Fruit fly (Drosophila melanogaster) whole organism, embryonic: ENCODE measurements around the gene pHCl-2.

Experiments
- Adf1 ChIP-seq: fragments of 200-800 bp; sonication (Bioruptor generic); IDR thresholded peaks from 2 replicates; pipeline ENCODE4 v1.3.6; 2022; ENCODE audit warnings: missing biosample characterization, missing genetic modification characterization
- Bgb ChIP-seq: fragments of 200-800 bp; sonication (Bioruptor generic); IDR thresholded peaks from 2 replicates; pipeline ENCODE4 v1.3.6; 2022; ENCODE audit warnings: missing biosample characterization, missing genetic modification characterization; ENCODE audit not compliant: partially characterized antibody
- CG11093 ChIP-seq: fragments of 200-800 bp; sonication (Bioruptor generic); IDR thresholded peaks from 3 replicates; pipeline ENCODE4 v1.3.6; 2022; ENCODE audit warnings: missing biosample characterization, missing genetic modification characterization
- CG11560 ChIP-seq: fragments of 200-800 bp; sonication (Bioruptor generic); IDR thresholded peaks from 3 replicates; pipeline ENCODE4 v1.3.6; 2022; ENCODE audit warnings: missing biosample characterization, missing genetic modification characterization
- CG14014 ChIP-seq: fragments of 200-800 bp; sonication (Bioruptor generic); IDR thresholded peaks from 2 replicates; pipeline ENCODE4 v1.3.6; 2022; ENCODE audit warnings: missing biosample characterization, missing genetic modification characterization
- CG1647 ChIP-seq: fragments of 200-800 bp; sonication (Bioruptor generic); optimal IDR thresholded peaks from 3 replicates; lab custom pipeline; 2016; ENCODE audit warnings: missing biosample characterization, missing genetic modification characterization
- CG2199 ChIP-seq: fragments of 200-800 bp; sonication (Bioruptor generic); IDR thresholded peaks from 3 replicates; pipeline ENCODE4 v1.3.6; 2022; ENCODE audit warnings: missing biosample characterization, missing genetic modification characterization
- CG31365 ChIP-seq: fragments of 200-800 bp; sonication (Bioruptor generic); optimal IDR thresholded peaks from 2 replicates; lab custom pipeline; 2018; ENCODE audit warnings: missing biosample characterization, mild to moderate bottlenecking, missing genetic modification characterization
- CG31388 ChIP-seq: fragments of 200-800 bp; sonication (Bioruptor generic); optimal IDR thresholded peaks from 2 replicates; lab custom pipeline; 2016; ENCODE audit warnings: missing biosample characterization, missing genetic modification characterization
- CG6765 ChIP-seq: fragments of 200-800 bp; sonication (Bioruptor generic); optimal IDR thresholded peaks from 3 replicates; lab custom pipeline; 2017; ENCODE audit warnings: missing biosample characterization, mild to moderate bottlenecking, missing genetic modification characterization
- CG8388 ChIP-seq: fragments of 200-800 bp; sonication (Bioruptor generic); optimal IDR thresholded peaks from 2 replicates; lab custom pipeline; 2019; ENCODE audit warnings: missing biosample characterization, mild to moderate bottlenecking, missing genetic modification characterization, moderate library complexity
- CG9797 ChIP-seq: fragments of 200-800 bp; sonication (Bioruptor generic); optimal IDR thresholded peaks from 3 replicates; lab custom pipeline; 2018; ENCODE audit warnings: missing biosample characterization, mild to moderate bottlenecking, missing genetic modification characterization
- CG9932 ChIP-seq: fragments of 200-800 bp; sonication (Bioruptor generic); IDR thresholded peaks from 2 replicates; pipeline ENCODE4 v1.3.6; 2022; ENCODE audit warnings: missing biosample characterization, missing genetic modification characterization
- E2f2 ChIP-seq: fragments of 200-800 bp; sonication (Bioruptor generic); IDR thresholded peaks from 2 replicates; pipeline ENCODE4 v1.3.6; 2022; ENCODE audit warnings: missing biosample characterization, missing genetic modification characterization
- Eip74EF ChIP-seq, 2 experiments: fragments of 200-800 bp in 1 of 2; fragments of >200 bp in 1 of 2; sonication (Bioruptor generic) in 1 of 2; optimal IDR thresholded peaks; 2 replicates each; lab custom pipeline; 2017 to 2019; ENCODE audit warnings: missing biosample characterization in 2 of 2, missing genetic modification characterization in 2 of 2, mild to moderate bottlenecking in 1 of 2, moderate library complexity in 1 of 2
- Hand ChIP-seq: fragments of 200-800 bp; sonication (Bioruptor generic); optimal IDR thresholded peaks from 2 replicates; lab custom pipeline; 2017; ENCODE audit warnings: mild to moderate bottlenecking, missing biosample characterization, missing genetic modification reagents, missing genetic modification characterization
- HmgD ChIP-seq: fragments of 200-800 bp; sonication (Bioruptor generic); optimal IDR thresholded peaks from 3 replicates; lab custom pipeline; 2016; ENCODE audit warnings: missing biosample characterization, missing genetic modification characterization
- Hr39 ChIP-seq: fragments of >200 bp; optimal IDR thresholded peaks from 2 replicates; lab custom pipeline; 2017
- NK7.1 ChIP-seq: fragments of 200-800 bp; sonication (Bioruptor generic); optimal IDR thresholded peaks from 3 replicates; lab custom pipeline; 2016; ENCODE audit warnings: missing biosample characterization, missing genetic modification characterization
- NfI ChIP-seq: fragments of 200-800 bp; sonication (Bioruptor generic); optimal IDR thresholded peaks from 3 replicates; lab custom pipeline; 2018; ENCODE audit warnings: missing biosample characterization, mild to moderate bottlenecking, missing genetic modification characterization, moderate library complexity
- Poxn ChIP-seq: fragments of 200-800 bp; sonication (Bioruptor generic); IDR thresholded peaks from 2 replicates; pipeline ENCODE4 v1.3.6; 2022; ENCODE audit warnings: missing biosample characterization, missing genetic modification characterization
- Side ChIP-seq: fragments of 200-800 bp; sonication (Bioruptor generic); optimal IDR thresholded peaks from 2 replicates; lab custom pipeline; 2016; ENCODE audit warnings: missing biosample characterization, missing genetic modification characterization
- Six4 ChIP-seq: fragments of 200-800 bp; sonication (Bioruptor generic); optimal IDR thresholded peaks from 2 replicates; lab custom pipeline; 2016; ENCODE audit warnings: missing biosample characterization, missing genetic modification characterization
- Sry-β ChIP-seq: fragments of 200-800 bp; sonication (Bioruptor generic); optimal IDR thresholded peaks from 2 replicates; lab custom pipeline; 2018; ENCODE audit warnings: missing biosample characterization, mild to moderate bottlenecking, missing genetic modification characterization, moderate library complexity
- Vsx1 ChIP-seq: fragments of 200-800 bp; sonication (Bioruptor generic); optimal IDR thresholded peaks from 2 replicates; lab custom pipeline; 2017; ENCODE audit warnings: missing biosample characterization, mild to moderate bottlenecking, missing genetic modification characterization, missing genetic modification reagents
- ac ChIP-seq: fragments of 200-800 bp; sonication (Bioruptor generic); optimal IDR thresholded peaks from 3 replicates; lab custom pipeline; 2017; ENCODE audit warnings: missing biosample characterization, mild to moderate bottlenecking, missing genetic modification characterization
- ase ChIP-seq: fragments of 200-800 bp; sonication (Bioruptor generic); IDR thresholded peaks from 3 replicates; pipeline ENCODE4 v1.3.6; 2022; ENCODE audit warnings: missing biosample characterization, missing genetic modification characterization
- bab2 ChIP-seq: fragments of 200-800 bp; sonication (Bioruptor generic); optimal IDR thresholded peaks from 2 replicates; lab custom pipeline; 2016; ENCODE audit warnings: missing biosample characterization, missing genetic modification characterization
- caup ChIP-seq: fragments of 200-800 bp; sonication (Bioruptor generic); optimal IDR thresholded peaks from 3 replicates; lab custom pipeline; 2017; ENCODE audit warnings: missing biosample characterization, mild to moderate bottlenecking, missing genetic modification characterization, moderate library complexity; ENCODE audit not compliant: severe bottlenecking
- cg ChIP-seq: fragments of 200-800 bp; sonication (Bioruptor generic); optimal IDR thresholded peaks from 3 replicates; lab custom pipeline; 2019; ENCODE audit warnings: missing biosample characterization, mild to moderate bottlenecking, missing genetic modification characterization, moderate library complexity
- da ChIP-seq: fragments of 200-800 bp; sonication (Bioruptor generic); optimal IDR thresholded peaks from 2 replicates; lab custom pipeline; 2016; ENCODE audit warnings: missing biosample characterization, missing genetic modification characterization
- dan ChIP-seq: fragments of 200-800 bp; sonication (Bioruptor generic); IDR thresholded peaks from 2 replicates; pipeline ENCODE4 v1.3.6; 2022; ENCODE audit warnings: missing biosample characterization, missing genetic modification characterization
- en ChIP-seq: fragments of 200-800 bp; sonication (Bioruptor generic); optimal IDR thresholded peaks from 2 replicates; lab custom pipeline; 2016; ENCODE audit warnings: missing biosample characterization, missing genetic modification characterization
- gce ChIP-seq: fragments of 200-800 bp; sonication (Bioruptor generic); IDR thresholded peaks from 3 replicates; pipeline ENCODE4 v1.3.6; 2022; ENCODE audit warnings: missing biosample characterization, missing genetic modification characterization
- gcm ChIP-seq: fragments of 200-800 bp; sonication (Bioruptor generic); optimal IDR thresholded peaks from 2 replicates; lab custom pipeline; 2019; ENCODE audit warnings: missing biosample characterization, mild to moderate bottlenecking, missing genetic modification characterization, moderate library complexity
- gfzf ChIP-seq: fragments of 200-800 bp; sonication (Bioruptor generic); optimal IDR thresholded peaks from 2 replicates; lab custom pipeline; 2016; ENCODE audit warnings: missing biosample characterization, mild to moderate bottlenecking, missing genetic modification characterization, moderate library complexity
- h ChIP-seq: fragments of >200 bp; optimal IDR thresholded peaks from 2 replicates; lab custom pipeline; 2017
- ham ChIP-seq: fragments of 200-800 bp; sonication (Bioruptor generic); IDR thresholded peaks from 2 replicates; pipeline ENCODE4 v1.3.6; 2022; ENCODE audit warnings: missing biosample characterization, missing genetic modification characterization
- jigr1 ChIP-seq: fragments of 200-800 bp; sonication (Bioruptor generic); IDR thresholded peaks from 3 replicates; pipeline ENCODE4 v1.3.6; 2022; ENCODE audit warnings: missing biosample characterization, missing genetic modification characterization
- lbe ChIP-seq: fragments of 200-800 bp; sonication (Bioruptor generic); optimal IDR thresholded peaks from 2 replicates; lab custom pipeline; 2016; ENCODE audit warnings: missing biosample characterization, mild to moderate bottlenecking, missing genetic modification characterization
- oc ChIP-seq: fragments of 200-800 bp; sonication (Bioruptor generic); optimal IDR thresholded peaks from 2 replicates; lab custom pipeline; 2018; ENCODE audit warnings: missing biosample characterization, mild to moderate bottlenecking, missing genetic modification characterization, moderate library complexity
- pros ChIP-seq: fragments of 200-800 bp; sonication (Bioruptor generic); optimal IDR thresholded peaks from 3 replicates; lab custom pipeline; 2019; ENCODE audit warnings: missing biosample characterization, mild to moderate bottlenecking, missing genetic modification characterization, moderate library complexity
- salm ChIP-seq: fragments of 200-800 bp; sonication (Bioruptor generic); optimal IDR thresholded peaks from 2 replicates; lab custom pipeline; 2018; ENCODE audit warnings: missing biosample characterization, mild to moderate bottlenecking, missing genetic modification characterization
- scrt ChIP-seq: fragments of 200-800 bp; sonication (Bioruptor generic); optimal IDR thresholded peaks from 2 replicates; lab custom pipeline; 2018; ENCODE audit warnings: missing biosample characterization, mild to moderate bottlenecking, missing genetic modification characterization, moderate library complexity
- sd ChIP-seq: fragments of 200-800 bp; sonication (Bioruptor generic); optimal IDR thresholded peaks from 3 replicates; lab custom pipeline; 2018; ENCODE audit warnings: missing biosample characterization, mild to moderate bottlenecking, missing genetic modification characterization, moderate library complexity
- slbo ChIP-seq: fragments of 200-800 bp; sonication (Bioruptor generic); IDR thresholded peaks from 2 replicates; pipeline ENCODE4 v1.3.6; 2022; ENCODE audit warnings: missing biosample characterization, missing genetic modification characterization
- sna ChIP-seq: fragments of 200-800 bp; sonication (Bioruptor generic); IDR thresholded peaks from 2 replicates; pipeline ENCODE4 v1.3.6; 2022; ENCODE audit warnings: missing biosample characterization, missing genetic modification characterization; ENCODE audit not compliant: partially characterized antibody
- tap ChIP-seq: fragments of 200-800 bp; optimal IDR thresholded peaks from 3 replicates; lab custom pipeline; 2019; ENCODE audit warnings: missing biosample characterization, mild to moderate bottlenecking, missing genetic modification characterization, moderate library complexity
- tll ChIP-seq, 2 experiments: fragments of 200-800 bp in 1 of 2; fragments of >200 bp in 1 of 2; sonication (Bioruptor generic) in 1 of 2; optimal IDR thresholded peaks; 2 replicates each; lab custom pipeline; 2017 to 2019; ENCODE audit warnings: missing biosample characterization in 2 of 2, missing genetic modification characterization in 2 of 2, mild to moderate bottlenecking in 1 of 2, moderate library complexity in 1 of 2
- yki ChIP-seq: fragments of >200 bp; optimal IDR thresholded peaks from 3 replicates; lab custom pipeline; 2018

Gene pHCl-2

DNA sequence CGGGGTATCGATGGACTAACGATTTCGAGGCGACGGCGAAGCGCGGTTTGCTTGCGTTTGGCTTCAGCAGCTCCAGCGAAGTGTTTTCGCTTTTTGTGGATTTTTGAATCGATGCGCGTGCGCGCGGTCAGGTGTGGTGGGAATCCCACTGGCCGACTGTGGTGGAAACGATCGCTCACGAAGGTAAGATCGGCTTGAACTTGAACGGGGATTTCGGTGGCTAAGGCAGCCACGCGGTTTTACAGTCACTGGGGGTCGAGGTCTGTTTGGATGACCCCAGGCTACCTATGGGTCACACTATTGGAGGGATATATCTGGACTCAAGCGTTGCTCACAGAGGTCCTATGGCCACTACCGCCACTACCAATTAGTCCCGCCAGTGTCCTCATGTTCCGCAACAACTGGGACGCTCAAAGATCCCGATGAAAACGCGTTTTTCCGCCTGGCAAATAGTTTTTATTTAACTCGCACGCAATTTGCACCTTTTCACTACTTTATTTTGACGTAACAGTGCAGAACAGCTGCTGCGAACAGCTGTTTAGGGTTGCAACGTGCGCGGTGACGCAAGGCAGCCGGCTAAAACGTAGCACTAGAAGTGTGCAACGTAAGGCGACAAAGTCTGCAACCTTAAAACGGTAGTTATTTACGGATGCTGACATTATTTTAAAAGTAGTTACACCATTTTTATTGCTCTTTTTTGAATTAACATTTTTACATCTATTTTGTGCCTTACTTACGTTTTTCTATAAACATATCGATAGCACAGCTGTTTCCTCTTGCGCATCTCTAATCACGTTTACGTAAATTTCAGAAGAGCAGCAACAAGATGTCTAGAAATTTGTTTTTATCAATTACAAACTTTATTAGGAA lies 52.9 kb downstream of the pHCl-2 start, which contains the start of the genes qless and mRpL32 (continued):
- peak; percentile 80 for TF ChIP-seq scrt (GFP tag; lab: Kevin White, UChicago)
- TF ChIP-seq NfI (GFP tag; lab: Kevin White, UChicago) = peak; percentile 35
- TF ChIP-seq Hand = no peak
- TF ChIP-seq Vsx1 (GFP tag; lab: Kevin White, UChicago) = no peak
- TF ChIP-seq Hr39 (lab: Kevin White, UChicago) = no peak
- TF ChIP-seq CG11560 (tag; lab: Robert Waterston, UW) = peak; percentile 27; the same call in 1 of the 3 replicates
- TF ChIP-seq da (GFP tag; lab: Kevin White, UChicago) = peak; percentile 11
- TF ChIP-seq CG1647 (GFP tag; lab: Kevin White, UChicago) = peak; percentile 61
- no peak for TF ChIP-seq ham (GFP tag; lab: Robert Waterston, UW)
- no peak for TF ChIP-seq CG8388 (GFP tag; lab: Kevin White, UChicago)
- no peak for TF ChIP-seq salm
- TF ChIP-seq CG9932 (GFP tag; lab: Robert Waterston, UW) = peak; percentile 65
- no peak for TF ChIP-seq CG31365
- TF ChIP-seq CG14014 (GFP tag; lab: Robert Waterston, UW) = no peak
- peak; percentile 60; the same call in 1 of the 2 replicates for TF ChIP-seq slbo
- no peak for TF ChIP-seq ac
- no peak for TF ChIP-seq en
- TF ChIP-seq lbe (GFP tag; lab: Kevin White, UChicago) = peak; percentile 67
- no peak for TF ChIP-seq NK7.1
- no peak for TF ChIP-seq jigr1 (GFP tag; lab: Robert Waterston, UW)
- TF ChIP-seq gcm (GFP tag; lab: Kevin White, UChicago) = peak; percentile 24
- TF ChIP-seq Bgb (GFP tag; lab: Robert Waterston, UW) = peak; percentile 65
- TF ChIP-seq oc (tag; lab: Kevin White, UChicago) = no peak
- TF ChIP-seq bab2 (GFP tag; lab: Kevin White, UChicago) = peak; percentile 71
- no peak for TF ChIP-seq CG2199 (GFP tag; lab: Robert Waterston, UW)
- TF ChIP-seq Adf1 (GFP tag; lab: Robert Waterston, UW) = no peak
- TF ChIP-seq sna (GFP tag; lab: Robert Waterston, UW) = peak; percentile 77
- TF ChIP-seq CG11093 (GFP tag; lab: Robert Waterston, UW) = peak; percentile 69
- no peak for TF ChIP-seq tap (tag; lab: Kevin White, UChicago)
- no peak for TF ChIP-seq cg (GFP tag; lab: Kevin White, UChicago)
- TF ChIP-seq h (lab: Kevin White, UChicago) = no peak
- TF ChIP-seq sd (tag; lab: Kevin White, UChicago) = no peak
- peak in 1 of 2 experiments; percentile 13 for TF ChIP-seq tll (GFP tag; optimal IDR thresholded peaks at IDR 0.05; lab: Kevin White, UChicago)
- TF ChIP-seq E2f2 (GFP tag; lab: Robert Waterston, UW) = peak; percentile 78
- peak; percentile 21 for TF ChIP-seq Sry-β (GFP tag; lab: Kevin White, UChicago)
- peak; percentile 79 for TF ChIP-seq CG31388 (GFP tag; lab: Kevin White, UChicago)
- peak; percentile 39; the same call in 1 of the 3 replicates for TF ChIP-seq gce
- no peak for TF ChIP-seq Eip74EF (GFP tag; optimal IDR thresholded peaks at IDR 0.05; lab: Kevin White, UChicago)
- TF ChIP-seq CG9797 (GFP tag; lab: Kevin White, UChicago) = peak; percentile 42
- TF ChIP-seq pros = no peak
- no peak for TF ChIP-seq Poxn
- TF ChIP-seq yki (lab: Kevin White, UChicago) = no peak
- TF ChIP-seq CG6765 (GFP tag; lab: Kevin White, UChicago) = no peak
- TF ChIP-seq gfzf (GFP tag; lab: Kevin White, UChicago) = peak; percentile 49
- no peak for TF ChIP-seq HmgD (GFP tag; lab: Kevin White, UChicago)
- no peak for TF ChIP-seq dan (GFP tag; lab: Robert Waterston, UW)
- peak; percentile 77 for TF ChIP-seq ase (GFP tag; lab: Robert Waterston, UW)
- TF ChIP-seq Side = peak; percentile 59
- peak; percentile 46 for TF ChIP-seq caup (GFP tag; lab: Kevin White, UChicago)
- TF ChIP-seq Six4 = peak; percentile 64
